Fruit fly (Drosophila melanogaster) whole organism, embryonic: ENCODE measurements around the gene RpL35A.

Experiments used
- Bgb ChIP-seq: fragments of 200-800 bp; sonication (Bioruptor generic); IDR thresholded peaks from 2 replicates; pipeline ENCODE4 v1.3.6; 2022; ENCODE audit warnings: missing biosample characterization, missing genetic modification characterization; ENCODE audit not compliant: partially characterized antibody
- Blimp-1 ChIP-seq: fragments of 200-800 bp; sonication (Bioruptor generic); optimal IDR thresholded peaks from 3 replicates; lab custom pipeline; 2018; ENCODE audit warnings: missing biosample characterization, missing genetic modification characterization, mild to moderate bottlenecking, moderate library complexity, missing genetic modification reagents
- CG11560 ChIP-seq: fragments of 200-800 bp; sonication (Bioruptor generic); IDR thresholded peaks from 3 replicates; pipeline ENCODE4 v1.3.6; 2022; ENCODE audit warnings: missing biosample characterization, missing genetic modification characterization
- CG12155 ChIP-seq: fragments of 200-800 bp; sonication (Bioruptor generic); optimal IDR thresholded peaks from 3 replicates; lab custom pipeline; 2016; ENCODE audit warnings: missing biosample characterization, missing genetic modification characterization
- CG12744 ChIP-seq: fragments of 200-800 bp; sonication (Bioruptor generic); optimal IDR thresholded peaks from 2 replicates; lab custom pipeline; 2016; ENCODE audit warnings: missing biosample characterization, missing genetic modification characterization
- CG12769 ChIP-seq: fragments of 200-800 bp; sonication (Bioruptor generic); optimal IDR thresholded peaks from 2 replicates; lab custom pipeline; 2019; ENCODE audit warnings: missing biosample characterization, mild to moderate bottlenecking, missing genetic modification characterization, moderate library complexity
- CG12942 ChIP-seq: fragments of 200-800 bp; sonication (Bioruptor generic); optimal IDR thresholded peaks from 3 replicates; lab custom pipeline; 2016; ENCODE audit warnings: missing biosample characterization, missing genetic modification characterization
- CG14667 ChIP-seq: fragments of 200-800 bp; sonication (Bioruptor generic); IDR thresholded peaks from 2 replicates; pipeline ENCODE4 v1.3.6; 2022; ENCODE audit warnings: missing biosample characterization, missing genetic modification characterization
- CG14860 ChIP-seq: fragments of 200-800 bp; sonication (Bioruptor generic); IDR thresholded peaks from 3 replicates; pipeline ENCODE4 v1.3.6; 2022; ENCODE audit warnings: missing biosample characterization, missing genetic modification characterization; ENCODE audit not compliant: partially characterized antibody
- CG15269 ChIP-seq: fragments of 200-800 bp; sonication (Bioruptor generic); optimal IDR thresholded peaks from 2 replicates; lab custom pipeline; 2018; ENCODE audit warnings: missing biosample characterization, mild to moderate bottlenecking, missing genetic modification characterization, moderate library complexity
- CG15479 ChIP-seq: fragments of 200-800 bp; sonication (Bioruptor generic); optimal IDR thresholded peaks from 3 replicates; lab custom pipeline; 2019; ENCODE audit warnings: missing biosample characterization, mild to moderate bottlenecking, missing genetic modification characterization, moderate library complexity
- CG16863 ChIP-seq: fragments of 200-800 bp; sonication (Bioruptor generic); optimal IDR thresholded peaks from 3 replicates; lab custom pipeline; 2016; ENCODE audit warnings: missing biosample characterization, missing genetic modification characterization
- CG17186 ChIP-seq: fragments of 200-800 bp; sonication (Bioruptor generic); optimal IDR thresholded peaks from 3 replicates; lab custom pipeline; 2017; ENCODE audit warnings: missing biosample characterization, missing genetic modification reagents, missing genetic modification characterization
- CG17359 ChIP-seq: fragments of 200-800 bp; sonication (Bioruptor generic); optimal IDR thresholded peaks from 3 replicates; lab custom pipeline; 2018; ENCODE audit warnings: missing biosample characterization, mild to moderate bottlenecking, missing genetic modification characterization, moderate library complexity
- CG18262 ChIP-seq: fragments of 200-800 bp; optimal IDR thresholded peaks from 3 replicates; lab custom pipeline; 2019; ENCODE audit warnings: missing biosample characterization, mild to moderate bottlenecking, missing genetic modification characterization, moderate library complexity
- CG1832 ChIP-seq: fragments of 200-800 bp; sonication (Bioruptor generic); optimal IDR thresholded peaks from 2 replicates; lab custom pipeline; 2017; ENCODE audit warnings: missing biosample characterization, mild to moderate bottlenecking, missing genetic modification characterization, inconsistent platforms
- CG3847 ChIP-seq: fragments of 200-800 bp; sonication (Bioruptor generic); IDR thresholded peaks from 2 replicates; pipeline ENCODE4 v1.3.6; 2022; ENCODE audit warnings: missing biosample characterization, missing genetic modification characterization
- CG6813 ChIP-seq: fragments of 200-800 bp; sonication (Bioruptor generic); optimal IDR thresholded peaks from 2 replicates; lab custom pipeline; 2017; ENCODE audit warnings: missing biosample characterization, missing genetic modification characterization, mild to moderate bottlenecking, moderate library complexity, missing genetic modification reagents
- CG7271 ChIP-seq: fragments of 200-800 bp; sonication (Bioruptor generic); optimal IDR thresholded peaks from 2 replicates; lab custom pipeline; 2018; ENCODE audit warnings: missing biosample characterization, mild to moderate bottlenecking, missing genetic modification characterization, moderate library complexity
- CG7745 ChIP-seq: fragments of 200-800 bp; sonication (Bioruptor generic); optimal IDR thresholded peaks from 2 replicates; lab custom pipeline; 2018; ENCODE audit warnings: missing biosample characterization, mild to moderate bottlenecking, missing genetic modification characterization, moderate library complexity
- CG7786 ChIP-seq: fragments of 200-800 bp; sonication (Bioruptor generic); optimal IDR thresholded peaks from 2 replicates; lab custom pipeline; 2016; ENCODE audit warnings: missing biosample characterization, missing genetic modification characterization
- CG9797 ChIP-seq: fragments of 200-800 bp; sonication (Bioruptor generic); optimal IDR thresholded peaks from 3 replicates; lab custom pipeline; 2018; ENCODE audit warnings: missing biosample characterization, mild to moderate bottlenecking, missing genetic modification characterization
- CG9876 ChIP-seq: fragments of 200-800 bp; sonication (Bioruptor generic); optimal IDR thresholded peaks from 2 replicates; lab custom pipeline; 2016; ENCODE audit warnings: missing biosample characterization, missing genetic modification characterization
- CTCF ChIP-seq: fragments of 200-800 bp; sonication (Bioruptor generic); optimal IDR thresholded peaks from 2 replicates; lab custom pipeline; 2017; ENCODE audit warnings: missing biosample characterization, mild to moderate bottlenecking, missing genetic modification characterization, moderate library complexity
- Deaf1 ChIP-seq: fragments of 200-800 bp; optimal IDR thresholded peaks from 3 replicates; lab custom pipeline; 2019; ENCODE audit warnings: missing biosample characterization, mild to moderate bottlenecking, missing genetic modification characterization, moderate library complexity
- E2f1 ChIP-seq: fragments of 200-800 bp; sonication (Bioruptor generic); IDR thresholded peaks from 2 replicates; pipeline ENCODE4 v1.3.6; 2022; ENCODE audit warnings: missing biosample characterization, missing genetic modification characterization
- MBD-R2 ChIP-seq: fragments of 200-800 bp; sonication (Bioruptor generic); IDR thresholded peaks from 2 replicates; pipeline ENCODE4 v1.3.6; 2022; ENCODE audit warnings: missing biosample characterization, missing genetic modification characterization
- Mad ChIP-seq: fragments of 200-800 bp; sonication (Bioruptor generic); optimal IDR thresholded peaks from 2 replicates; lab custom pipeline; 2016; ENCODE audit warnings: missing biosample characterization, missing genetic modification characterization
- Mes4 ChIP-seq: fragments of 200-800 bp; sonication (Bioruptor generic); optimal IDR thresholded peaks from 2 replicates; lab custom pipeline; 2016; ENCODE audit warnings: missing biosample characterization, missing genetic modification characterization
- Nf-YB ChIP-seq: fragments of 200-800 bp; sonication (Bioruptor generic); optimal IDR thresholded peaks from 3 replicates; lab custom pipeline; 2019; ENCODE audit warnings: missing biosample characterization, mild to moderate bottlenecking, missing genetic modification characterization, moderate library complexity
- NfI ChIP-seq: fragments of 200-800 bp; sonication (Bioruptor generic); optimal IDR thresholded peaks from 3 replicates; lab custom pipeline; 2018; ENCODE audit warnings: missing biosample characterization, mild to moderate bottlenecking, missing genetic modification characterization, moderate library complexity
- bowl ChIP-seq: fragments of 200-800 bp; sonication (Bioruptor generic); IDR thresholded peaks from 2 replicates; pipeline ENCODE4 v1.3.6; 2022; ENCODE audit warnings: missing biosample characterization, missing genetic modification characterization
- crc ChIP-seq: fragments of 200-800 bp; sonication (Bioruptor generic); optimal IDR thresholded peaks from 2 replicates; lab custom pipeline; 2016; ENCODE audit warnings: missing biosample characterization, missing genetic modification characterization
- dysf ChIP-seq: fragments of 200-800 bp; sonication (Bioruptor generic); IDR thresholded peaks from 3 replicates; pipeline ENCODE4 v1.3.6; 2022; ENCODE audit warnings: missing biosample characterization, missing genetic modification characterization
- hbn ChIP-seq: fragments of 200-800 bp; sonication (Bioruptor generic); IDR thresholded peaks from 2 replicates; pipeline ENCODE4 v1.3.6; 2022; ENCODE audit warnings: missing biosample characterization, missing genetic modification characterization; ENCODE audit not compliant: partially characterized antibody
- ind ChIP-seq: fragments of 200-800 bp; sonication (Bioruptor generic); optimal IDR thresholded peaks from 3 replicates; lab custom pipeline; 2016; ENCODE audit warnings: missing biosample characterization, missing genetic modification characterization
- lmd ChIP-seq: fragments of 200-800 bp; sonication (Bioruptor generic); IDR thresholded peaks from 2 replicates; pipeline ENCODE4 v1.3.6; 2022; ENCODE audit warnings: missing biosample characterization, missing genetic modification characterization
- lov ChIP-seq, 2 experiments: fragments of 200-800 bp in 1 of 2; fragments of >200 bp in 1 of 2; sonication (Bioruptor generic) in 1 of 2; IDR thresholded peaks in 1 of 2; optimal IDR thresholded peaks in 1 of 2; 2 replicates in 1 of 2; 3 replicates in 1 of 2; pipeline versions ENCODE4 v1.3.6 to Lab custom; 2017 to 2022; ENCODE audit warnings: missing biosample characterization in 1 of 2, missing genetic modification characterization in 1 of 2
- mam ChIP-seq: fragments of 200-800 bp; sonication (Bioruptor generic); optimal IDR thresholded peaks from 3 replicates; lab custom pipeline; 2016; ENCODE audit warnings: missing biosample characterization, missing genetic modification characterization
- nerfin-2 ChIP-seq: fragments of 200-800 bp; sonication (Bioruptor generic); IDR thresholded peaks from 2 replicates; pipeline ENCODE4 v1.3.6; 2022; ENCODE audit warnings: missing biosample characterization, missing genetic modification characterization; ENCODE audit not compliant: partially characterized antibody
- otp ChIP-seq: fragments of 200-800 bp; sonication (Bioruptor generic); IDR thresholded peaks from 3 replicates; pipeline ENCODE4, ENCODE4 v1.3.6; 2022; ENCODE audit warnings: missing biosample characterization, missing genetic modification characterization
- pan ChIP-seq, 4 experiments: fragments of >200 bp in 3 of 4; fragments of 200-800 bp in 1 of 4; sonication (Bioruptor generic) in 1 of 4; optimal IDR thresholded peaks in 3 of 4; IDR thresholded peaks in 1 of 4; 2 replicates each; pipeline versions ENCODE4 v1.3.6 to Lab custom; 2017 to 2022; ENCODE audit warnings: missing biosample characterization in 2 of 4, missing genetic modification characterization in 2 of 4, mixed read lengths in 1 of 4
- psq ChIP-seq: fragments of 200-800 bp; sonication (Bioruptor generic); optimal IDR thresholded peaks from 2 replicates; lab custom pipeline; 2017; ENCODE audit warnings: missing biosample characterization, missing genetic modification characterization
- sd ChIP-seq: fragments of 200-800 bp; sonication (Bioruptor generic); optimal IDR thresholded peaks from 3 replicates; lab custom pipeline; 2018; ENCODE audit warnings: missing biosample characterization, mild to moderate bottlenecking, missing genetic modification characterization, moderate library complexity
- sima ChIP-seq: fragments of 200-800 bp; sonication (Bioruptor generic); optimal IDR thresholded peaks from 2 replicates; lab custom pipeline; 2016; ENCODE audit warnings: missing biosample characterization, missing genetic modification characterization
- tll ChIP-seq, 2 experiments: fragments of 200-800 bp in 1 of 2; fragments of >200 bp in 1 of 2; sonication (Bioruptor generic) in 1 of 2; optimal IDR thresholded peaks; 2 replicates each; lab custom pipeline; 2017 to 2019; ENCODE audit warnings: missing biosample characterization in 2 of 2, missing genetic modification characterization in 2 of 2, mild to moderate bottlenecking in 1 of 2, moderate library complexity in 1 of 2
- vvl ChIP-seq: fragments of 200-800 bp; sonication (Bioruptor generic); IDR thresholded peaks from 2 replicates; pipeline ENCODE4 v1.3.6; 2022; ENCODE audit warnings: missing biosample characterization, missing genetic modification characterization
- zf30C ChIP-seq: fragments of 200-800 bp; sonication (Bioruptor generic); optimal IDR thresholded peaks from 3 replicates; lab custom pipeline; 2018; ENCODE audit warnings: missing biosample characterization, mild to moderate bottlenecking, missing genetic modification characterization

RpL35A gene

DNA sequence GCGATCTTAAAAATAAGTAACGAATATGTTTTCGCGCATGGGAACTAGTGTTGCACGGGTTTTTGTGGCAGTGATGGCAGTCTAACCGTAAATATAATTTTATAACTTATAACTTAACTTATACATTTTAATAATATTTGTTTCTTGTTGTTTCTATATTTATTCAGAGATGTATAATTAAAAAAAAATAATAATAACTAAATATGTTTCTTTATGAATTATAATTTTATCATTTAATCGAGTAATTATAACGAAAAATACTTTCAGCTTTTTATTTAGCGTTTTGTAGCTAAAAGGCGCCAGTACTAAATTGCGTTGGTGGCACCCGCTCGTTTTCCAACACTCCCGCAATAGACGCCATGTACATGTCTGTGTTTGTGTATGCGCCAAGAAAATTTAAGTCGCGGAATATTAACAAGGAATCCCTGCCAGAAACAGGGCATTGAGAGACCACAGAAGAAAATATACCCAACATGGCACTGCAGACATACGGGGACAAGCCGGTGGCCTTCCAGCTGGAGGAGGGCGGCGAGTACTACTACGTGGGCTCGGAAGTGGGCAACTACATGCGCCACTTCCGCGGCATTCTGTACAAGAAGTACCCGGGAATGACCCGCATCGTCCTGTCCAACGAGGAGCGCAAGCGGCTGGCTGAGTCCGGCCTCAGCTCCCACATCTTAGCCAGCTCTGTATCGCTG, 3.8 kb upstream of the RpL35A start, which contains the start of the genes mRpL44 and Snr1 (continued):
- TF ChIP-seq hbn (GFP tag; lab: Robert Waterston, UW), result no peak
- TF ChIP-seq lmd (GFP tag; lab: Robert Waterston, UW), result no peak; the same call in 1 of the 2 replicates
- TF ChIP-seq CG14860 (GFP tag; lab: Robert Waterston, UW), result no peak
- peak; percentile 30 for TF ChIP-seq Nf-YB (GFP tag; lab: Kevin White, UChicago)
- TF ChIP-seq Mes4 (GFP tag; lab: Kevin White, UChicago), result no peak
- TF ChIP-seq CG18262, result no peak
- TF ChIP-seq Bgb, result no peak
- no peak for TF ChIP-seq crc (GFP tag; lab: Kevin White, UChicago)
- TF ChIP-seq sd (tag; lab: Kevin White, UChicago), result no peak
- peak; percentile 25 for TF ChIP-seq ind (GFP tag; lab: Kevin White, UChicago)
- no peak for TF ChIP-seq CG14667
- TF ChIP-seq CG1832 (GFP tag; lab: Kevin White, UChicago), result no peak
- no peak for TF ChIP-seq mam (GFP tag; lab: Kevin White, UChicago)
- no peak for TF ChIP-seq lov (optimal IDR thresholded peaks at IDR 0.05; lab: Kevin White, UChicago)
- no peak for TF ChIP-seq lov (GFP tag; IDR thresholded peaks at IDR 0.05; lab: Robert Waterston, UW)
- TF ChIP-seq pan (optimal IDR thresholded peaks at IDR 0.05; lab: Kevin White, UChicago), result no peak
- TF ChIP-seq pan (GFP tag; optimal IDR thresholded peaks at IDR 0.05 in 1 of 2, IDR thresholded peaks at IDR 0.05 in 1 of 2), result no peak
- TF ChIP-seq CG17186 (GFP tag; lab: Kevin White, UChicago), result peak; percentile 91
- TF ChIP-seq CG6813 (GFP tag; lab: Kevin White, UChicago), result no peak
- TF ChIP-seq CTCF, result no peak
- no peak for TF ChIP-seq Mad (GFP tag; lab: Kevin White, UChicago)
- no peak for TF ChIP-seq CG9876
- TF ChIP-seq vvl, result 0 out of 2 replicates have a peak, but pooled peaks have one; percentile 6
- no peak for TF ChIP-seq CG15479 (GFP tag; lab: Kevin White, UChicago)
- TF ChIP-seq bowl (GFP tag; lab: Robert Waterston, UW), result no peak
- TF ChIP-seq Deaf1 (tag; lab: Kevin White, UChicago), result no peak
- no peak for TF ChIP-seq nerfin-2 (GFP tag; lab: Robert Waterston, UW)
- TF ChIP-seq zf30C, result no peak
- peak; percentile 30; the same call in 1 of the 2 replicates for TF ChIP-seq E2f1 (GFP tag; lab: Robert Waterston, UW)
- TF ChIP-seq CG12769 (tag; lab: Kevin White, UChicago), result no peak
- no peak for TF ChIP-seq sima (GFP tag; lab: Kevin White, UChicago)
- peak; percentile 60 for TF ChIP-seq NfI
- TF ChIP-seq CG7745, result no peak
- TF ChIP-seq CG12744, result no peak
- TF ChIP-seq CG11560 (tag; lab: Robert Waterston, UW), result no peak
- 0 out of 3 replicates have a peak, but pooled peaks have one; percentile 7 for TF ChIP-seq dysf (GFP tag; lab: Robert Waterston, UW)
- no peak for TF ChIP-seq CG7786 (GFP tag; lab: Kevin White, UChicago)
- no peak for TF ChIP-seq tll (GFP tag; optimal IDR thresholded peaks at IDR 0.05; lab: Kevin White, UChicago)
- TF ChIP-seq CG17359, result no peak
- TF ChIP-seq MBD-R2 (GFP tag; lab: Robert Waterston, UW), result peak; percentile 86
- no peak for TF ChIP-seq psq (GFP tag; lab: Kevin White, UChicago)
- TF ChIP-seq CG3847 (GFP tag; lab: Robert Waterston, UW), result peak; percentile 70
- no peak for TF ChIP-seq CG9797 (GFP tag; lab: Kevin White, UChicago)
- TF ChIP-seq CG15269 (tag; lab: Kevin White, UChicago), result no peak
- TF ChIP-seq CG7271 (tag; lab: Kevin White, UChicago), result no peak
- no peak for TF ChIP-seq Blimp-1 (GFP tag; lab: Kevin White, UChicago)
- TF ChIP-seq CG16863, result no peak
- peak; percentile 50 for TF ChIP-seq CG12155
- TF ChIP-seq otp, result no peak
- TF ChIP-seq CG12942 (GFP tag; lab: Kevin White, UChicago), result peak; percentile 20
